Fruit fly (Drosophila melanogaster) whole organism, embryonic: Measurements from ENCODE around the gene CAH7.

Experiments used
- Blimp-1 ChIP-seq: fragments of 200-800 bp; sonication (Bioruptor generic); optimal IDR thresholded peaks from 3 replicates; lab custom pipeline; 2018; ENCODE audit warnings: missing biosample characterization, missing genetic modification characterization, mild to moderate bottlenecking, moderate library complexity, missing genetic modification reagents
- CG10979 ChIP-seq: fragments of 200-800 bp; sonication (Bioruptor generic); optimal IDR thresholded peaks from 2 replicates; lab custom pipeline; 2018; ENCODE audit warnings: missing biosample characterization, mild to moderate bottlenecking, missing genetic modification characterization, moderate library complexity
- CG11093 ChIP-seq: fragments of 200-800 bp; sonication (Bioruptor generic); IDR thresholded peaks from 3 replicates; pipeline ENCODE4 v1.3.6; 2022; ENCODE audit warnings: missing biosample characterization, missing genetic modification characterization
- CG12155 ChIP-seq: fragments of 200-800 bp; sonication (Bioruptor generic); optimal IDR thresholded peaks from 3 replicates; lab custom pipeline; 2016; ENCODE audit warnings: missing biosample characterization, missing genetic modification characterization
- CG12659 ChIP-seq: fragments of 200-800 bp; sonication (Bioruptor generic); optimal IDR thresholded peaks from 3 replicates; lab custom pipeline; 2017; ENCODE audit warnings: mild to moderate bottlenecking, missing biosample characterization, missing genetic modification reagents, missing genetic modification characterization
- CG13123 ChIP-seq: fragments of 200-800 bp; sonication (Bioruptor generic); optimal IDR thresholded peaks from 2 replicates; lab custom pipeline; 2016; ENCODE audit warnings: missing biosample characterization, missing genetic modification characterization
- CG13775 ChIP-seq: fragments of 200-800 bp; sonication (Bioruptor generic); optimal IDR thresholded peaks from 3 replicates; lab custom pipeline; 2017; ENCODE audit warnings: missing biosample characterization, mild to moderate bottlenecking, missing genetic modification characterization
- CG15011 ChIP-seq: fragments of 200-800 bp; sonication (Bioruptor generic); optimal IDR thresholded peaks from 3 replicates; lab custom pipeline; 2018; ENCODE audit warnings: missing biosample characterization, mild to moderate bottlenecking, missing genetic modification characterization
- CG15269 ChIP-seq: fragments of 200-800 bp; sonication (Bioruptor generic); optimal IDR thresholded peaks from 2 replicates; lab custom pipeline; 2018; ENCODE audit warnings: missing biosample characterization, mild to moderate bottlenecking, missing genetic modification characterization, moderate library complexity
- CG15514 ChIP-seq: fragments of 200-800 bp; sonication (Bioruptor generic); optimal IDR thresholded peaks from 3 replicates; lab custom pipeline; 2017; ENCODE audit warnings: missing biosample characterization, missing genetic modification characterization, mild to moderate bottlenecking, moderate library complexity, missing genetic modification reagents
- CG1603 ChIP-seq: fragments of 200-800 bp; sonication (Bioruptor generic); optimal IDR thresholded peaks from 2 replicates; lab custom pipeline; 2019; ENCODE audit warnings: missing biosample characterization, mild to moderate bottlenecking, missing genetic modification characterization, moderate library complexity
- CG1647 ChIP-seq: fragments of 200-800 bp; sonication (Bioruptor generic); optimal IDR thresholded peaks from 3 replicates; lab custom pipeline; 2016; ENCODE audit warnings: missing biosample characterization, missing genetic modification characterization
- CG1792 ChIP-seq: fragments of 200-800 bp; sonication (Bioruptor generic); optimal IDR thresholded peaks from 2 replicates; lab custom pipeline; 2016; ENCODE audit warnings: missing biosample characterization, missing genetic modification characterization
- CG2678 ChIP-seq: fragments of 200-800 bp; sonication (Bioruptor generic); optimal IDR thresholded peaks from 3 replicates; lab custom pipeline; 2019; ENCODE audit warnings: missing biosample characterization, mild to moderate bottlenecking, missing genetic modification characterization, moderate library complexity
- CG2875 ChIP-seq: fragments of 200-800 bp; sonication (Bioruptor generic); optimal IDR thresholded peaks from 2 replicates; lab custom pipeline; 2017; ENCODE audit warnings: missing biosample characterization, mild to moderate bottlenecking, missing genetic modification characterization, missing genetic modification reagents
- CG6175 ChIP-seq: fragments of 200-800 bp; sonication (Bioruptor generic); IDR thresholded peaks from 3 replicates; pipeline ENCODE4 v1.3.6; 2022; ENCODE audit warnings: missing biosample characterization, missing genetic modification characterization
- CG7372 ChIP-seq: fragments of 200-800 bp; sonication (Bioruptor generic); IDR thresholded peaks from 2 replicates; pipeline ENCODE4 v1.3.6; 2022; ENCODE audit warnings: missing biosample characterization, missing genetic modification characterization
- CG8478 ChIP-seq: fragments of >200 bp; optimal IDR thresholded peaks from 2 replicates; lab custom pipeline; 2018
- CG8924 ChIP-seq: fragments of 200-800 bp; optimal IDR thresholded peaks from 3 replicates; lab custom pipeline; 2019; ENCODE audit warnings: missing biosample characterization, mild to moderate bottlenecking, missing genetic modification characterization, moderate library complexity
- CG9727 ChIP-seq: fragments of 200-800 bp; sonication (Bioruptor generic); optimal IDR thresholded peaks from 3 replicates; lab custom pipeline; 2017; ENCODE audit warnings: missing biosample characterization, mild to moderate bottlenecking, missing genetic modification characterization
- D19A ChIP-seq: fragments of 200-800 bp; optimal IDR thresholded peaks from 3 replicates; lab custom pipeline; 2019; ENCODE audit warnings: missing biosample characterization, mild to moderate bottlenecking, missing genetic modification characterization, moderate library complexity
- E2f1 ChIP-seq: fragments of 200-800 bp; sonication (Bioruptor generic); IDR thresholded peaks from 2 replicates; pipeline ENCODE4 v1.3.6; 2022; ENCODE audit warnings: missing biosample characterization, missing genetic modification characterization
- GATAe ChIP-seq: fragments of 200-800 bp; sonication (Bioruptor generic); conservative IDR thresholded peaks from 2 replicates; pipeline ENCODE4 v1.3.6; 2022; ENCODE audit warnings: missing biosample characterization, missing genetic modification characterization
- Hand ChIP-seq: fragments of 200-800 bp; sonication (Bioruptor generic); optimal IDR thresholded peaks from 2 replicates; lab custom pipeline; 2017; ENCODE audit warnings: mild to moderate bottlenecking, missing biosample characterization, missing genetic modification reagents, missing genetic modification characterization
- Hey ChIP-seq: fragments of 200-800 bp; sonication (Bioruptor generic); optimal IDR thresholded peaks from 3 replicates; lab custom pipeline; 2018; ENCODE audit warnings: missing biosample characterization, mild to moderate bottlenecking, missing genetic modification characterization
- Hmx ChIP-seq: fragments of 200-800 bp; sonication (Bioruptor generic); optimal IDR thresholded peaks from 2 replicates; lab custom pipeline; 2016; ENCODE audit warnings: missing biosample characterization, missing genetic modification characterization
- Myb ChIP-seq: fragments of 200-800 bp; sonication (Bioruptor generic); optimal IDR thresholded peaks from 2 replicates; lab custom pipeline; 2016; ENCODE audit warnings: missing biosample characterization, missing genetic modification characterization
- Ptx1 ChIP-seq: fragments of 200-800 bp; sonication (Bioruptor generic); IDR thresholded peaks from 2 replicates; pipeline ENCODE4 v1.3.6; 2022; ENCODE audit warnings: missing biosample characterization, missing genetic modification characterization
- Sin3A ChIP-seq: fragments of >200 bp; optimal IDR thresholded peaks from 2 replicates; lab custom pipeline; 2018
- abd-A ChIP-seq: fragments of 200-800 bp; sonication (Bioruptor generic); optimal IDR thresholded peaks from 3 replicates; lab custom pipeline; 2019; ENCODE audit warnings: missing biosample characterization, mild to moderate bottlenecking, missing genetic modification characterization, moderate library complexity
- amos ChIP-seq: fragments of 200-800 bp; sonication (Bioruptor generic); IDR thresholded peaks from 2 replicates; pipeline ENCODE4 v1.3.6; 2022; ENCODE audit warnings: missing biosample characterization, missing genetic modification characterization; ENCODE audit not compliant: partially characterized antibody
- bcd ChIP-seq: fragments of 200-800 bp; sonication (Bioruptor generic); optimal IDR thresholded peaks from 2 replicates; lab custom pipeline; 2017; ENCODE audit warnings: missing biosample characterization, mild to moderate bottlenecking, missing genetic modification characterization
- cad ChIP-seq: fragments of >200 bp; optimal IDR thresholded peaks from 2 replicates; lab custom pipeline; 2017; ENCODE audit warnings: missing biosample characterization, missing genetic modification characterization
- cas ChIP-seq: fragments of 200-800 bp; sonication (Bioruptor generic); IDR thresholded peaks from 2 replicates; pipeline ENCODE4 v1.3.6; 2022; ENCODE audit warnings: missing biosample characterization, missing genetic modification characterization
- dpn ChIP-seq, 2 experiments: fragments of 200-800 bp; sonication (Bioruptor generic); optimal IDR thresholded peaks; 3 replicates each; lab custom pipeline; 2016; ENCODE audit warnings: missing biosample characterization in 2 of 2, missing genetic modification characterization in 2 of 2
- dysf ChIP-seq: fragments of 200-800 bp; sonication (Bioruptor generic); IDR thresholded peaks from 3 replicates; pipeline ENCODE4 v1.3.6; 2022; ENCODE audit warnings: missing biosample characterization, missing genetic modification characterization
- gro ChIP-seq: fragments of 200-800 bp; sonication (Bioruptor generic); optimal IDR thresholded peaks from 2 replicates; lab custom pipeline; 2016; ENCODE audit warnings: missing biosample characterization, missing genetic modification characterization
- gsb ChIP-seq: fragments of 200-800 bp; sonication (Bioruptor generic); IDR thresholded peaks from 2 replicates; pipeline ENCODE4 v1.3.6; 2022; ENCODE audit warnings: missing biosample characterization, missing genetic modification characterization
- her ChIP-seq: fragments of 200-800 bp; sonication (Bioruptor generic); optimal IDR thresholded peaks from 2 replicates; lab custom pipeline; 2016; ENCODE audit warnings: missing biosample characterization, missing genetic modification characterization
- hth ChIP-seq: fragments of >200 bp; optimal IDR thresholded peaks from 2 replicates; lab custom pipeline; 2017; ENCODE audit warnings: inconsistent platforms
- lbe ChIP-seq: fragments of 200-800 bp; sonication (Bioruptor generic); optimal IDR thresholded peaks from 2 replicates; lab custom pipeline; 2016; ENCODE audit warnings: missing biosample characterization, mild to moderate bottlenecking, missing genetic modification characterization
- lola ChIP-seq, 3 experiments: fragments of >200 bp in 2 of 3; fragments of 200-800 bp in 1 of 3; sonication (Bioruptor generic) in 1 of 3; optimal IDR thresholded peaks; 2 replicates each; lab custom pipeline; 2017 to 2019; ENCODE audit warnings: missing biosample characterization in 3 of 3, missing genetic modification characterization in 3 of 3, mild to moderate bottlenecking in 1 of 3, moderate library complexity in 1 of 3
- nerfin-2 ChIP-seq: fragments of 200-800 bp; sonication (Bioruptor generic); IDR thresholded peaks from 2 replicates; pipeline ENCODE4 v1.3.6; 2022; ENCODE audit warnings: missing biosample characterization, missing genetic modification characterization; ENCODE audit not compliant: partially characterized antibody
- nom ChIP-seq: fragments of 200-800 bp; sonication (Bioruptor generic); optimal IDR thresholded peaks from 2 replicates; lab custom pipeline; 2017; ENCODE audit warnings: missing biosample characterization, missing genetic modification characterization, mild to moderate bottlenecking, moderate library complexity, missing genetic modification reagents
- pan ChIP-seq, 4 experiments: fragments of >200 bp in 3 of 4; fragments of 200-800 bp in 1 of 4; sonication (Bioruptor generic) in 1 of 4; optimal IDR thresholded peaks in 3 of 4; IDR thresholded peaks in 1 of 4; 2 replicates each; pipeline versions ENCODE4 v1.3.6 to Lab custom; 2017 to 2022; ENCODE audit warnings: missing biosample characterization in 2 of 4, missing genetic modification characterization in 2 of 4, mixed read lengths in 1 of 4
- pnt ChIP-seq: fragments of 200-800 bp; sonication (Bioruptor generic); optimal IDR thresholded peaks from 3 replicates; lab custom pipeline; 2016; ENCODE audit warnings: missing biosample characterization, missing genetic modification characterization
- repo ChIP-seq: fragments of 200-800 bp; sonication (Bioruptor generic); optimal IDR thresholded peaks from 2 replicates; lab custom pipeline; 2016; ENCODE audit warnings: missing biosample characterization, missing genetic modification characterization
- trem ChIP-seq: fragments of 200-800 bp; optimal IDR thresholded peaks from 3 replicates; lab custom pipeline; 2019; ENCODE audit warnings: missing biosample characterization, mild to moderate bottlenecking, missing genetic modification characterization, moderate library complexity
- twi ChIP-seq: fragments of 200-800 bp; optimal IDR thresholded peaks from 2 replicates; lab custom pipeline; 2019; ENCODE audit warnings: missing biosample characterization, mild to moderate bottlenecking, missing genetic modification characterization, moderate library complexity
- usp ChIP-seq: fragments of >200 bp; optimal IDR thresholded peaks from 2 replicates; lab custom pipeline; 2017; ENCODE audit warnings: missing biosample characterization, missing genetic modification characterization
- zen ChIP-seq: fragments of 200-800 bp; sonication (Bioruptor generic); optimal IDR thresholded peaks from 3 replicates; lab custom pipeline; 2018; ENCODE audit warnings: missing biosample characterization, mild to moderate bottlenecking, missing genetic modification characterization, moderate library complexity

Gene CAH7

DNA sequence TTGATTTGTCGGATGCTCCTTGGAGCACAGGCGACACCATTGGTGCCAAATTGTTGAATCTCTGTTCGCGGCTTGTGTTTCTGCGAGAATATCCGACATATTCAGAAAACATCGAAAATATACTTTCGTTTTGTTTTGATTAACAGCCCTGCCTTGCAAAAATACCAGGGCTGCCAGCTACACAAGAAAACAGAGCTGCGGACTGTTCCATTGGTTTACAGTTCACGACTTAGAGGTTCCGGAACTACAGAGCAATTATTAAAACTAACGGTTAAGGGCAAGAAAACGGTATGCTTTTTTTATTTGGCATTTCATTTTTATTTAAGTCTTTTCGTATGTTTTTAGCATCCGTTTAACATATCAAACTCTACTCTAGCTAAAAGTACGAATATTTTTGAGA, 49.1 kb downstream of the CAH7 start, which contains the start of gene CG6254 (continued):
- TF ChIP-seq Myb (GFP tag; lab: Kevin White, UChicago) (peak; percentile 93), CG1647 (GFP tag; lab: Kevin White, UChicago) (no peak), cas (GFP tag; lab: Robert Waterston, UW) (no peak), CG15269 (tag; lab: Kevin White, UChicago) (no peak), lola (GFP tag; optimal IDR thresholded peaks at IDR 0.05; lab: Kevin White, UChicago) (no peak), CG13775 (no peak), dpn (GFP tag; optimal IDR thresholded peaks at IDR 0.05; lab: Kevin White, UChicago) (peak in 1 of 2 experiments; percentile 47), CG12155 (peak; percentile 28), Sin3A (no peak), CG12659 (GFP tag; lab: Kevin White, UChicago) (peak; percentile 54), hth (lab: Kevin White, UChicago) (no peak), GATAe (GFP tag; lab: Robert Waterston, UW) (no peak), CG8478 (lab: Kevin White, UChicago) (no peak), amos (peak; percentile 57; the same call in 1 of the 2 replicates), nerfin-2 (no peak), repo (peak; percentile 33), bcd (no peak), zen (peak; percentile 37), CG10979 (tag; lab: Kevin White, UChicago) (no peak), Hmx (GFP tag; lab: Kevin White, UChicago) (no peak), Hand (GFP tag; lab: Kevin White, UChicago) (no peak), D19A (tag; lab: Kevin White, UChicago) (no peak), CG1792 (GFP tag; lab: Kevin White, UChicago) (no peak), CG2678 (tag; lab: Kevin White, UChicago) (no peak), CG15514 (GFP tag; lab: Kevin White, UChicago) (peak; percentile 100), Ptx1 (GFP tag; lab: Robert Waterston, UW) (peak; percentile 32; the same call in 1 of the 2 replicates), lbe (GFP tag; lab: Kevin White, UChicago) (no peak), abd-A (tag; lab: Kevin White, UChicago) (no peak), E2f1 (GFP tag; lab: Robert Waterston, UW) (no peak), CG15011 (GFP tag; lab: Kevin White, UChicago) (no peak), dysf (GFP tag; lab: Robert Waterston, UW) (0 out of 3 replicates have a peak, but pooled peaks have one; percentile 31), CG11093 (GFP tag; lab: Robert Waterston, UW) (no peak), cad (GFP tag; lab: Kevin White, UChicago) (no peak), CG7372 (GFP tag; lab: Robert Waterston, UW) (peak; percentile 35; the same call in 1 of the 2 replicates), twi (no peak), Blimp-1 (GFP tag; lab: Kevin White, UChicago) (peak; percentile 61), CG8924 (tag; lab: Kevin White, UChicago) (no peak), pnt (peak; percentile 12), CG1603 (peak; percentile 68), pan (optimal IDR thresholded peaks at IDR 0.05; lab: Kevin White, UChicago) (no peak), pan (GFP tag; optimal IDR thresholded peaks at IDR 0.05 in 1 of 2, IDR thresholded peaks at IDR 0.05 in 1 of 2) (peak in 1 of 2 experiments; percentile 22), usp (GFP tag; lab: Kevin White, UChicago) (no peak), Hey (tag; lab: Kevin White, UChicago) (no peak), gro (GFP tag; lab: Kevin White, UChicago) (peak; percentile 56), CG13123 (no peak), nom (GFP tag; lab: Kevin White, UChicago) (no peak), her (GFP tag; lab: Kevin White, UChicago) (peak; percentile 33), CG9727 (no peak), CG2875 (GFP tag; lab: Kevin White, UChicago) (no peak), trem (tag; lab: Kevin White, UChicago) (peak; percentile 39), CG6175 (no peak), gsb (GFP tag; lab: Robert Waterston, UW) (no peak)
